Fruit fly (Drosophila melanogaster): Measurements from ENCODE around the gene stet.

stet gene

dm6 chr3L:1475157-1475556 is 14.2 kb downstream of the stet start, which contains the start of gene Ptp61F:
TSS of gene Ptp61F (minus strand) at chr3L:1475257.
- TF ChIP-seq CG11617 (GFP tag; optimal IDR thresholded peaks at IDR 0.05) = no peak
- no peak for TF ChIP-seq Crg-1 (GFP tag; optimal IDR thresholded peaks at IDR 0.05)
- TF ChIP-seq kay (GFP tag; ENCODE audit: borderline replicate concordance) = no peak
- TF ChIP-seq toe (GFP tag; optimal IDR thresholded peaks at IDR 0.05) = no peak
- TF ChIP-seq Clk (GFP tag; optimal IDR thresholded peaks at IDR 0.05) = no peak
- no peak for TF ChIP-seq CG7045 (GFP tag; optimal IDR thresholded peaks at IDR 0.05)
- no peak for TF ChIP-seq CG14711 (tag; optimal IDR thresholded peaks at IDR 0.05)
- no peak for TF ChIP-seq ovo (GFP tag; optimal IDR thresholded peaks at IDR 0.05)
- no peak for TF ChIP-seq cic (GFP tag; optimal IDR thresholded peaks at IDR 0.05)
- no peak for TF ChIP-seq bab1 (GFP tag; optimal IDR thresholded peaks at IDR 0.05)
- no peak for TF ChIP-seq CG7101 (tag; optimal IDR thresholded peaks at IDR 0.05)
- TF ChIP-seq CG33017 (tag; optimal IDR thresholded peaks at IDR 0.05) = no peak
- TF ChIP-seq CG5204 (GFP tag; optimal IDR thresholded peaks at IDR 0.05) = no peak
- TF ChIP-seq Hr96 (GFP tag; optimal IDR thresholded peaks at IDR 0.05) = no peak
- TF ChIP-seq Mnt (GFP tag; optimal IDR thresholded peaks at IDR 0.05) = no peak
- TF ChIP-seq pad (GFP tag; optimal IDR thresholded peaks at IDR 0.05) = no peak
- TF ChIP-seq cnc (optimal IDR thresholded peaks at IDR 0.05) = no peak

dm6 chr3L:1471960-1472359 is 17.4 kb downstream of the stet start, which contains the start of gene Naa30B:
TSS of gene Naa30B (minus strand) at chr3L:1472060.
- no peak for TF ChIP-seq tj (GFP tag; optimal IDR thresholded peaks at IDR 0.05)
- TF ChIP-seq Clk (GFP tag; optimal IDR thresholded peaks at IDR 0.05) = no peak
- TF ChIP-seq ovo (GFP tag; optimal IDR thresholded peaks at IDR 0.05) = no peak
- TF ChIP-seq Crg-1 (GFP tag; optimal IDR thresholded peaks at IDR 0.05) = no peak
- TF ChIP-seq toe (GFP tag; optimal IDR thresholded peaks at IDR 0.05) = no peak
- TF ChIP-seq bab1 (GFP tag; optimal IDR thresholded peaks at IDR 0.05) = no peak

dm6 chr3L:1471037-1471436 is 18.3 kb downstream of the stet start:
- TF ChIP-seq CG14711 (tag; optimal IDR thresholded peaks at IDR 0.05) (no peak), CG12768 (GFP tag; optimal IDR thresholded peaks at IDR 0.05) (no peak), Mnt (GFP tag; optimal IDR thresholded peaks at IDR 0.05) (no peak), CG7101 (tag; optimal IDR thresholded peaks at IDR 0.05) (no peak), bab1 (GFP tag; optimal IDR thresholded peaks at IDR 0.05) (no peak), CG1620 (GFP tag; optimal IDR thresholded peaks at IDR 0.05) (no peak), ovo (GFP tag; optimal IDR thresholded peaks at IDR 0.05) (no peak), Hr96 (GFP tag; optimal IDR thresholded peaks at IDR 0.05) (no peak), toe (GFP tag; optimal IDR thresholded peaks at IDR 0.05) (no peak), pad (GFP tag; optimal IDR thresholded peaks at IDR 0.05) (no peak)

- TF ChIP-seq bab1 (GFP tag; optimal IDR thresholded peaks at IDR 0.05) (no peak), tj (GFP tag; optimal IDR thresholded peaks at IDR 0.05) (no peak), CG5204 (GFP tag; optimal IDR thresholded peaks at IDR 0.05) (no peak), Mnt (GFP tag; optimal IDR thresholded peaks at IDR 0.05) (no peak), CG1620 (GFP tag; optimal IDR thresholded peaks at IDR 0.05) (no peak), ovo (GFP tag; optimal IDR thresholded peaks at IDR 0.05) (no peak), pad (GFP tag; optimal IDR thresholded peaks at IDR 0.05) (no peak), Hr96 (GFP tag; optimal IDR thresholded peaks at IDR 0.05) (no peak), CG11617 (GFP tag; optimal IDR thresholded peaks at IDR 0.05) (no peak), CG12768 (GFP tag; optimal IDR thresholded peaks at IDR 0.05) (no peak), CG33017 (tag; optimal IDR thresholded peaks at IDR 0.05) (no peak), CG14711 (tag; optimal IDR thresholded peaks at IDR 0.05) (no peak), toe (GFP tag; optimal IDR thresholded peaks at IDR 0.05) (no peak), kay (GFP tag; ENCODE audit: borderline replicate concordance) (no peak), Crg-1 (GFP tag; optimal IDR thresholded peaks at IDR 0.05) (no peak), Clk (GFP tag; optimal IDR thresholded peaks at IDR 0.05) (no peak), cnc (optimal IDR thresholded peaks at IDR 0.05) (no peak)
Measured at dm6 chr3L:1469241-1469640, 20.1 kb downstream of the stet start.

dm6 chr3L:1464465-1464864 is 24.9 kb downstream of the stet start:
- TF ChIP-seq Hr96 (GFP tag; optimal IDR thresholded peaks at IDR 0.05) (no peak), pad (GFP tag; optimal IDR thresholded peaks at IDR 0.05) (no peak), CG7045 (GFP tag; optimal IDR thresholded peaks at IDR 0.05) (no peak), CG12768 (GFP tag; optimal IDR thresholded peaks at IDR 0.05) (no peak), Crg-1 (GFP tag; optimal IDR thresholded peaks at IDR 0.05) (no peak)

- TF ChIP-seq cnc (optimal IDR thresholded peaks at IDR 0.05) (no peak), Hr96 (GFP tag; optimal IDR thresholded peaks at IDR 0.05) (no peak), Mnt (GFP tag; optimal IDR thresholded peaks at IDR 0.05) (peak; percentile 23), CG12768 (GFP tag; optimal IDR thresholded peaks at IDR 0.05) (no peak), CG14711 (tag; optimal IDR thresholded peaks at IDR 0.05) (no peak), CG33017 (tag; optimal IDR thresholded peaks at IDR 0.05) (no peak), bab1 (GFP tag; optimal IDR thresholded peaks at IDR 0.05) (peak; percentile 36), tj (GFP tag; optimal IDR thresholded peaks at IDR 0.05) (no peak)
Measured at dm6 chr3L:1463547-1463946, 25.8 kb downstream of the stet start, which contains the start of gene rho. TSS of gene rho (plus strand) at chr3L:1463811.

dm6 chr3L:1461831-1462230 is 27.5 kb downstream of the stet start:
- TF ChIP-seq ovo (GFP tag; optimal IDR thresholded peaks at IDR 0.05) (no peak), CG7045 (GFP tag; optimal IDR thresholded peaks at IDR 0.05) (no peak), CG11617 (GFP tag; optimal IDR thresholded peaks at IDR 0.05) (no peak), cnc (optimal IDR thresholded peaks at IDR 0.05) (no peak), Crg-1 (GFP tag; optimal IDR thresholded peaks at IDR 0.05) (no peak), pad (GFP tag; optimal IDR thresholded peaks at IDR 0.05) (no peak), CG7101 (tag; optimal IDR thresholded peaks at IDR 0.05) (no peak)

Data from whole organism, adult.